Worm (Caenorhabditis elegans) whole organism, L1 larva: ENCODE results near the gene srd-28.

Experiments used
- C16A3.4 ChIP-seq: fragments of 150-350 bp; optimal IDR thresholded peaks from 2 replicates; lab custom pipeline; 2014; ENCODE audit warnings: missing biosample characterization, missing genetic modification characterization
- C34B4.2 ChIP-seq: sonication (generic microtip); optimal IDR thresholded peaks from 2 replicates; lab custom pipeline; 2017; ENCODE audit warnings: mild to moderate bottlenecking, missing genetic modification characterization, missing compliant biosample characterization
- aha-1 ChIP-seq: fragments of 150-350 bp; optimal IDR thresholded peaks from 2 replicates; lab custom pipeline; 2014; ENCODE audit warnings: missing biosample characterization, missing genetic modification characterization
- blmp-1 ChIP-seq: fragments of 150-350 bp; optimal IDR thresholded peaks from 2 replicates; lab custom pipeline; 2014; ENCODE audit warnings: missing biosample characterization, missing genetic modification characterization
- ceh-82 ChIP-seq, 3 experiments: fragments of 150-350 bp in 1 of 3; sonication (generic microtip) in 2 of 3; optimal IDR thresholded peaks; 2 replicates each; lab custom pipeline; 2014 to 2017; ENCODE audit warnings: missing biosample characterization in 3 of 3, missing genetic modification characterization in 3 of 3
- dsc-1 ChIP-seq: sonication (generic microtip); optimal IDR thresholded peaks from 2 replicates; lab custom pipeline; 2016; ENCODE audit warnings: mild to moderate bottlenecking, missing genetic modification characterization, missing compliant biosample characterization
- efl-1 ChIP-seq, 4 experiments: fragments of 150-350 bp; optimal IDR thresholded peaks in 3 of 4; peaks in 1 of 4; 1 replicate in 1 of 4; 2 replicates in 3 of 4; lab custom pipeline; 2014; ENCODE audit warnings: missing biosample characterization in 2 of 4, missing genetic modification characterization in 2 of 4, missing genetic modification reagents in 2 of 4
- elt-2 ChIP-seq: sonication (generic microtip); optimal IDR thresholded peaks from 2 replicates; lab custom pipeline; 2016; ENCODE audit warnings: missing genetic modification characterization, mild to moderate bottlenecking, inconsistent platforms, missing compliant biosample characterization, missing genetic modification reagents
- elt-3 ChIP-seq, 6 experiments: fragments of 150-350 bp in 1 of 6; sonication (generic microtip); optimal IDR thresholded peaks; 2 replicates each; lab custom pipeline; 2017 to 2018; ENCODE audit warnings: missing biosample characterization in 6 of 6, missing genetic modification characterization in 6 of 6, inconsistent platforms in 1 of 6
- fkh-10 ChIP-seq: sonication (generic microtip); optimal IDR thresholded peaks from 2 replicates; lab custom pipeline; 2017; ENCODE audit warnings: missing biosample characterization, missing genetic modification reagents, missing genetic modification characterization
- fkh-4 ChIP-seq: sonication (generic microtip); optimal IDR thresholded peaks from 2 replicates; lab custom pipeline; 2016; ENCODE audit warnings: missing compliant biosample characterization, missing genetic modification characterization, borderline replicate concordance
- fkh-8 ChIP-seq: sonication (generic microtip); optimal IDR thresholded peaks from 2 replicates; lab custom pipeline; 2016; ENCODE audit warnings: mild to moderate bottlenecking, missing genetic modification characterization, missing compliant biosample characterization
- grh-1 ChIP-seq: fragments of 200-800 bp; sonication (Bioruptor generic); IDR thresholded peaks from 2 replicates; pipeline ENCODE4 v1.3.6; 2022; ENCODE audit warnings: missing genetic modification reagents, missing genetic modification characterization, missing compliant biosample characterization
- hlh-4 ChIP-seq: sonication (generic microtip); optimal IDR thresholded peaks from 2 replicates; lab custom pipeline; 2016; ENCODE audit warnings: mild to moderate bottlenecking, missing genetic modification characterization, missing compliant biosample characterization
- hpl-2 ChIP-seq: fragments of 150-350 bp; optimal IDR thresholded peaks from 2 replicates; lab custom pipeline; 2014; ENCODE audit warnings: missing biosample characterization, missing genetic modification reagents, missing genetic modification characterization
- isw-1 ChIP-seq: fragments of 200-800 bp; sonication (Bioruptor generic); IDR thresholded peaks from 2 replicates; pipeline ENCODE4 v1.3.6; 2022; ENCODE audit warnings: missing genetic modification characterization, missing compliant biosample characterization
- lin-35 ChIP-seq, 2 experiments: fragments of 150-350 bp; optimal IDR thresholded peaks; 2 replicates each; lab custom pipeline; 2014; ENCODE audit warnings: missing biosample characterization in 2 of 2, missing genetic modification characterization in 2 of 2, missing genetic modification reagents in 2 of 2
- lin-39 ChIP-seq: fragments of 150-350 bp; optimal IDR thresholded peaks from 2 replicates; lab custom pipeline; 2014; ENCODE audit warnings: missing biosample characterization, missing genetic modification reagents, missing genetic modification characterization
- lsy-2 ChIP-seq, 2 experiments: fragments of 150-350 bp; optimal IDR thresholded peaks; 2 replicates each; lab custom pipeline; 2014; ENCODE audit warnings: missing biosample characterization in 2 of 2, missing genetic modification characterization in 2 of 2
- mab-9 ChIP-seq: fragments of 200-800 bp; sonication (Bioruptor generic); IDR thresholded peaks from 2 replicates; pipeline ENCODE4 v1.3.6; 2022; ENCODE audit warnings: missing genetic modification reagents, missing genetic modification characterization, missing compliant biosample characterization
- mdl-1 ChIP-seq, 2 experiments: fragments of 150-350 bp; optimal IDR thresholded peaks; 2 replicates each; lab custom pipeline; 2014 to 2017; ENCODE audit warnings: missing biosample characterization in 2 of 2, missing genetic modification characterization in 2 of 2, inconsistent platforms in 1 of 2
- mef-2 ChIP-seq: fragments of 150-350 bp; optimal IDR thresholded peaks from 2 replicates; lab custom pipeline; 2014; ENCODE audit warnings: missing biosample characterization, missing genetic modification characterization
- nhr-19 ChIP-seq: fragments of 200-800 bp; sonication (Bioruptor generic); conservative IDR thresholded peaks from 2 replicates; pipeline ENCODE4 v1.3.6; 2022; ENCODE audit warnings: missing genetic modification characterization, missing compliant biosample characterization
- nhr-237 ChIP-seq: fragments of 150-350 bp; optimal IDR thresholded peaks from 2 replicates; lab custom pipeline; 2014; ENCODE audit warnings: missing biosample characterization, missing genetic modification characterization
- nhr-28 ChIP-seq: fragments of 150-350 bp; optimal IDR thresholded peaks from 2 replicates; lab custom pipeline; 2014; ENCODE audit warnings: missing biosample characterization, missing genetic modification characterization
- nhr-77 ChIP-seq: fragments of 150-350 bp; optimal IDR thresholded peaks from 2 replicates; lab custom pipeline; 2014; ENCODE audit warnings: missing biosample characterization, missing genetic modification characterization
- nhr-90 ChIP-seq: sonication (generic microtip); optimal IDR thresholded peaks from 2 replicates; lab custom pipeline; 2016; ENCODE audit warnings: mild to moderate bottlenecking, missing genetic modification characterization, missing compliant biosample characterization; ENCODE audit not compliant: poor library complexity
- pqm-1 ChIP-seq: sonication (generic microtip); optimal IDR thresholded peaks from 3 replicates; lab custom pipeline; 2017; ENCODE audit warnings: missing biosample characterization, missing genetic modification characterization
- snpc-4 ChIP-seq: fragments of 150-350 bp; optimal IDR thresholded peaks from 2 replicates; lab custom pipeline; 2014; ENCODE audit warnings: missing biosample characterization, missing genetic modification characterization
- sox-4 ChIP-seq: sonication (generic microtip); optimal IDR thresholded peaks from 2 replicates; lab custom pipeline; 2016; ENCODE audit warnings: missing genetic modification characterization, missing compliant biosample characterization
- sptf-1 ChIP-seq: fragments of 150-350 bp; optimal IDR thresholded peaks from 2 replicates; lab custom pipeline; 2014; ENCODE audit warnings: missing biosample characterization, missing genetic modification characterization
- swsn-7 ChIP-seq: sonication (generic microtip); optimal IDR thresholded peaks from 2 replicates; lab custom pipeline; 2016; ENCODE audit warnings: missing genetic modification characterization, missing compliant biosample characterization
- tlp-1 ChIP-seq: fragments of 150-350 bp; optimal IDR thresholded peaks from 2 replicates; lab custom pipeline; 2014; ENCODE audit warnings: missing biosample characterization, missing genetic modification characterization
- unc-30 ChIP-seq: sonication (generic microtip); optimal IDR thresholded peaks from 2 replicates; lab custom pipeline; 2017; ENCODE audit warnings: missing biosample characterization, missing genetic modification characterization
- unc-86 ChIP-seq: sonication (generic microtip); optimal IDR thresholded peaks from 2 replicates; lab custom pipeline; 2016; ENCODE audit warnings: missing genetic modification characterization, missing compliant biosample characterization
- unc-98 ChIP-seq: fragments of 200-800 bp; sonication (Bioruptor generic); IDR thresholded peaks from 2 replicates; pipeline ENCODE4 v1.3.6; 2022; ENCODE audit warnings: missing genetic modification characterization, missing compliant biosample characterization
- xbp-1 ChIP-seq: sonication (generic microtip); optimal IDR thresholded peaks from 2 replicates; lab custom pipeline; 2016; ENCODE audit warnings: missing genetic modification characterization, missing compliant biosample characterization
- zip-4 ChIP-seq: fragments of 200-800 bp; sonication (Bioruptor generic); optimal IDR thresholded peaks from 2 replicates; lab custom pipeline; 2018; ENCODE audit warnings: mild to moderate bottlenecking, missing genetic modification characterization, moderate library complexity, missing compliant biosample characterization
- ztf-11 ChIP-seq, 2 experiments: sonication (generic microtip); optimal IDR thresholded peaks; 2 replicates each; lab custom pipeline; 2016 to 2017; ENCODE audit warnings: missing genetic modification characterization in 2 of 2, missing biosample characterization in 1 of 2, missing compliant biosample characterization in 1 of 2
- ztf-4 ChIP-seq: fragments of 150-350 bp; optimal IDR thresholded peaks from 2 replicates; lab custom pipeline; 2014; ENCODE audit warnings: missing biosample characterization, missing genetic modification characterization

The srd-28 gene

ce11 chrV:15265814-15266213 lies 15.4 kb downstream of the srd-28 start, which contains the start of gene M01B2.13:
Gene M01B2.13, minus strand, starts transcription at chrV:15265914.
- TF ChIP-seq mdl-1 (tag; optimal IDR thresholded peaks at IDR 0.05; lab: Kevin White, UChicago) (no peak), sptf-1 (tag; lab: Kevin White, UChicago) (no peak), ceh-82 (tag; optimal IDR thresholded peaks at IDR 0.05; lab: Kevin White, UChicago) (no peak), fkh-10 (GFP tag; lab: Kevin White, UChicago) (no peak), unc-98 (no peak), ztf-11 (tag; optimal IDR thresholded peaks at IDR 0.05; lab: Kevin White, UChicago) (no peak), nhr-77 (tag; lab: Kevin White, UChicago) (no peak), lsy-2 (tag; optimal IDR thresholded peaks at IDR 0.05; lab: Kevin White, UChicago) (no peak), hlh-4 (tag; lab: Kevin White, UChicago) (no peak), C16A3.4 (tag; lab: Kevin White, UChicago) (no peak), nhr-90 (no peak), ztf-4 (tag; lab: Kevin White, UChicago) (no peak), aha-1 (tag; lab: Kevin White, UChicago) (no peak), mef-2 (tag; lab: Kevin White, UChicago) (no peak)
- TF ChIP-seq, all 84 proteins: peak for 0

ce11 chrV:15267405-15267804 lies 17.0 kb downstream of the srd-28 start, which contains the start of gene T10H4.13:
Gene T10H4.13, minus strand, starts transcription at chrV:15267505.
- TF ChIP-seq unc-86 (tag; lab: Kevin White, UChicago) = no peak
- no peak for TF ChIP-seq ztf-11 (tag; optimal IDR thresholded peaks at IDR 0.05; lab: Kevin White, UChicago)
- TF ChIP-seq elt-3 (tag; optimal IDR thresholded peaks at IDR 0.05; lab: Kevin White, UChicago) = no peak
- no peak for TF ChIP-seq lin-39
- no peak for TF ChIP-seq fkh-8 (tag; lab: Kevin White, UChicago)
- TF ChIP-seq tlp-1 (tag; lab: Kevin White, UChicago) = no peak
- no peak for TF ChIP-seq isw-1 (GFP tag; lab: Robert Waterston, UW)
- TF ChIP-seq pqm-1 (tag; lab: Kevin White, UChicago) = no peak
- TF ChIP-seq mef-2 (tag; lab: Kevin White, UChicago) = no peak
- TF ChIP-seq grh-1 = no peak
- no peak for TF ChIP-seq blmp-1 (tag; lab: Kevin White, UChicago)
- no peak for TF ChIP-seq nhr-237 (tag; lab: Kevin White, UChicago)

- TF ChIP-seq unc-30 (no peak), swsn-7 (no peak), fkh-8 (tag; lab: Kevin White, UChicago) (no peak), C34B4.2 (tag; lab: Kevin White, UChicago) (no peak), blmp-1 (tag; lab: Kevin White, UChicago) (no peak), elt-2 (no peak), mab-9 (no peak), sptf-1 (tag; lab: Kevin White, UChicago) (no peak)
Observed at ce11 chrV:15268302-15268701, 17.9 kb downstream of the srd-28 start, which contains the start of gene srw-22. Gene srw-22, plus strand, starts transcription at chrV:15268602.

ce11 chrV:15272263-15272662 lies 21.9 kb downstream of the srd-28 start, which contains the start of gene T10H4.4:
Gene T10H4.4, minus strand, starts transcription at chrV:15272363.
- no peak for TF ChIP-seq nhr-237 (tag; lab: Kevin White, UChicago)
- no peak for TF ChIP-seq grh-1
- no peak for TF ChIP-seq hpl-2 (GFP tag; lab: Kevin White, UChicago)
- no peak for TF ChIP-seq unc-30
- TF ChIP-seq sox-4 (tag; lab: Kevin White, UChicago) = no peak
- TF ChIP-seq C34B4.2 (tag; lab: Kevin White, UChicago) = no peak
- TF ChIP-seq elt-2 = no peak

- TF ChIP-seq swsn-7 = no peak
- TF ChIP-seq lin-35 (GFP tag; optimal IDR thresholded peaks at IDR 0.05; lab: Kevin White, UChicago) = no peak
- no peak for TF ChIP-seq ztf-4 (tag; lab: Kevin White, UChicago)
- no peak for TF ChIP-seq xbp-1 (tag; lab: Kevin White, UChicago)
- no peak for TF ChIP-seq fkh-4 (tag; lab: Kevin White, UChicago)
- TF ChIP-seq nhr-19 = no peak
- no peak for TF ChIP-seq mef-2 (tag; lab: Kevin White, UChicago)
- no peak for TF ChIP-seq nhr-28
- no peak for TF ChIP-seq unc-86 (tag; lab: Kevin White, UChicago)
- TF ChIP-seq unc-98 = no peak
- no peak for TF ChIP-seq zip-4 (GFP tag; lab: Kevin White, UChicago)
- TF ChIP-seq snpc-4 (tag; lab: Kevin White, UChicago) = no peak
- TF ChIP-seq dsc-1 (tag; lab: Kevin White, UChicago) = no peak
- TF ChIP-seq efl-1 (optimal IDR thresholded peaks at IDR 0.05; lab: Kevin White, UChicago) = no peak
- TF ChIP-seq efl-1 (GFP tag; optimal IDR thresholded peaks at IDR 0.05 in 1 of 2; lab: Kevin White, UChicago) = no peak
Observed at ce11 chrV:15274757-15275156, 24.4 kb downstream of the srd-28 start, which contains the start of gene srw-16. Gene srw-16, minus strand, starts transcription at chrV:15274857.
